Fruit fly (Drosophila melanogaster) whole organism, embryonic: Measurements from ENCODE around the gene Etl1.

Source experiments
- CG10274 ChIP-seq: fragments of 200-800 bp; sonication (Bioruptor generic); optimal IDR thresholded peaks from 3 replicates; lab custom pipeline; 2017; ENCODE audit warnings: missing biosample characterization, mild to moderate bottlenecking, missing genetic modification characterization
- CG10543 ChIP-seq: fragments of 200-800 bp; sonication (Bioruptor generic); optimal IDR thresholded peaks from 3 replicates; lab custom pipeline; 2017; ENCODE audit warnings: missing biosample characterization, mild to moderate bottlenecking, missing genetic modification characterization, moderate library complexity
- CG11504 ChIP-seq: fragments of 200-800 bp; sonication (Bioruptor generic); optimal IDR thresholded peaks from 3 replicates; lab custom pipeline; 2019; ENCODE audit warnings: missing biosample characterization, mild to moderate bottlenecking, missing genetic modification characterization, moderate library complexity
- CG11723 ChIP-seq: fragments of 200-800 bp; sonication (Bioruptor generic); optimal IDR thresholded peaks from 2 replicates; lab custom pipeline; 2017; ENCODE audit warnings: missing biosample characterization, mild to moderate bottlenecking, missing genetic modification characterization
- CG13894 ChIP-seq: fragments of 200-800 bp; sonication (Bioruptor generic); optimal IDR thresholded peaks from 3 replicates; lab custom pipeline; 2018; ENCODE audit warnings: missing biosample characterization, mild to moderate bottlenecking, missing genetic modification characterization, moderate library complexity
- CG17612 ChIP-seq: fragments of 200-800 bp; sonication (Bioruptor generic); IDR thresholded peaks from 2 replicates; pipeline ENCODE4 v1.3.6; 2022; ENCODE audit warnings: missing biosample characterization, missing genetic modification characterization
- CG17829 ChIP-seq: fragments of 200-800 bp; optimal IDR thresholded peaks from 2 replicates; lab custom pipeline; 2019; ENCODE audit warnings: missing biosample characterization, mild to moderate bottlenecking, missing genetic modification characterization, moderate library complexity
- CG1832 ChIP-seq: fragments of 200-800 bp; sonication (Bioruptor generic); optimal IDR thresholded peaks from 2 replicates; lab custom pipeline; 2017; ENCODE audit warnings: missing biosample characterization, mild to moderate bottlenecking, missing genetic modification characterization, inconsistent platforms
- CG2116 ChIP-seq: fragments of 200-800 bp; sonication (Bioruptor generic); optimal IDR thresholded peaks from 3 replicates; lab custom pipeline; 2018; ENCODE audit warnings: missing biosample characterization, mild to moderate bottlenecking, missing genetic modification characterization
- CG2120 ChIP-seq: fragments of 200-800 bp; sonication (Bioruptor generic); optimal IDR thresholded peaks from 3 replicates; lab custom pipeline; 2016; ENCODE audit warnings: missing biosample characterization, missing genetic modification characterization
- CG2199 ChIP-seq: fragments of 200-800 bp; sonication (Bioruptor generic); IDR thresholded peaks from 3 replicates; pipeline ENCODE4 v1.3.6; 2022; ENCODE audit warnings: missing biosample characterization, missing genetic modification characterization
- CG34422 ChIP-seq: fragments of 200-800 bp; sonication (Bioruptor generic); IDR thresholded peaks from 3 replicates; pipeline ENCODE4 v1.3.6; 2022; ENCODE audit warnings: missing biosample characterization, missing genetic modification characterization
- CG3838 ChIP-seq: fragments of 200-800 bp; sonication (Bioruptor generic); optimal IDR thresholded peaks from 3 replicates; lab custom pipeline; 2016; ENCODE audit warnings: missing biosample characterization, missing genetic modification characterization
- CG4854 ChIP-seq: fragments of 200-800 bp; sonication (Bioruptor generic); optimal IDR thresholded peaks from 2 replicates; lab custom pipeline; 2016; ENCODE audit warnings: missing biosample characterization, missing genetic modification characterization, inconsistent platforms
- CG7271 ChIP-seq: fragments of 200-800 bp; sonication (Bioruptor generic); optimal IDR thresholded peaks from 2 replicates; lab custom pipeline; 2018; ENCODE audit warnings: missing biosample characterization, mild to moderate bottlenecking, missing genetic modification characterization, moderate library complexity
- CG7372 ChIP-seq: fragments of 200-800 bp; sonication (Bioruptor generic); IDR thresholded peaks from 2 replicates; pipeline ENCODE4 v1.3.6; 2022; ENCODE audit warnings: missing biosample characterization, missing genetic modification characterization
- CG8290 ChIP-seq, 3 experiments: fragments of 200-800 bp; sonication (Bioruptor generic); optimal IDR thresholded peaks; 2 replicates each; lab custom pipeline; 2016 to 2019; ENCODE audit warnings: missing biosample characterization in 3 of 3, missing genetic modification characterization in 3 of 3, mild to moderate bottlenecking in 2 of 3, moderate library complexity in 1 of 3
- CG9609 ChIP-seq: fragments of 200-800 bp; sonication (Bioruptor generic); optimal IDR thresholded peaks from 3 replicates; lab custom pipeline; 2016; ENCODE audit warnings: missing biosample characterization, missing genetic modification characterization
- Deaf1 ChIP-seq: fragments of 200-800 bp; optimal IDR thresholded peaks from 3 replicates; lab custom pipeline; 2019; ENCODE audit warnings: missing biosample characterization, mild to moderate bottlenecking, missing genetic modification characterization, moderate library complexity
- Fer2 ChIP-seq: fragments of 200-800 bp; sonication (Bioruptor generic); optimal IDR thresholded peaks from 2 replicates; lab custom pipeline; 2018; ENCODE audit warnings: missing biosample characterization, mild to moderate bottlenecking, missing genetic modification characterization, moderate library complexity
- H15 ChIP-seq: fragments of 200-800 bp; sonication (Bioruptor generic); IDR thresholded peaks from 3 replicates; pipeline ENCODE4 v1.3.6; 2022; ENCODE audit warnings: missing biosample characterization, missing genetic modification characterization
- Hr39 ChIP-seq: fragments of >200 bp; optimal IDR thresholded peaks from 2 replicates; lab custom pipeline; 2017
- MBD-R2 ChIP-seq: fragments of 200-800 bp; sonication (Bioruptor generic); IDR thresholded peaks from 2 replicates; pipeline ENCODE4 v1.3.6; 2022; ENCODE audit warnings: missing biosample characterization, missing genetic modification characterization
- Med ChIP-seq: fragments of 200-800 bp; sonication (Bioruptor generic); peaks from one replicate; lab custom pipeline; 2016; ENCODE audit warnings: missing biosample characterization, missing genetic modification characterization, mild to moderate bottlenecking, inconsistent platforms, moderate library complexity
- Sox102F ChIP-seq: fragments of 200-800 bp; sonication (Bioruptor generic); optimal IDR thresholded peaks from 2 replicates; lab custom pipeline; 2018; ENCODE audit warnings: missing biosample characterization, mild to moderate bottlenecking, missing genetic modification characterization, moderate library complexity
- Trl ChIP-seq, 3 experiments: fragments of >200 bp in 2 of 3; fragments of 200-800 bp in 1 of 3; sonication (Bioruptor generic) in 1 of 3; optimal IDR thresholded peaks; 2 replicates in 1 of 3; 3 replicates in 2 of 3; lab custom pipeline; 2016 to 2017; ENCODE audit warnings: missing biosample characterization in 1 of 3, missing genetic modification characterization in 1 of 3
- ap ChIP-seq: fragments of 200-800 bp; sonication (Bioruptor generic); IDR thresholded peaks from 2 replicates; pipeline ENCODE4 v1.3.6; 2022; ENCODE audit warnings: missing biosample characterization, missing genetic modification characterization
- ash1 ChIP-seq: fragments of 200-800 bp; sonication (Bioruptor generic); optimal IDR thresholded peaks from 2 replicates; lab custom pipeline; 2018; ENCODE audit warnings: missing biosample characterization, mild to moderate bottlenecking, missing genetic modification characterization
- chinmo ChIP-seq: fragments of 200-800 bp; sonication (Bioruptor generic); IDR thresholded peaks from 4 replicates; pipeline ENCODE4 v1.3.6; 2022; ENCODE audit warnings: missing biosample characterization, missing genetic modification characterization; ENCODE audit not compliant: partially characterized antibody
- chm ChIP-seq: fragments of 200-800 bp; sonication (Bioruptor generic); IDR thresholded peaks from 2 replicates; pipeline ENCODE4 v1.3.6; 2022; ENCODE audit warnings: missing biosample characterization, missing genetic modification characterization
- en ChIP-seq: fragments of 200-800 bp; sonication (Bioruptor generic); optimal IDR thresholded peaks from 2 replicates; lab custom pipeline; 2016; ENCODE audit warnings: missing biosample characterization, missing genetic modification characterization
- esg ChIP-seq: fragments of 200-800 bp; sonication (Bioruptor generic); conservative IDR thresholded peaks from 2 replicates; pipeline ENCODE4 v1.3.6; 2022; ENCODE audit warnings: missing biosample characterization, missing genetic modification characterization
- grn ChIP-seq: fragments of 200-800 bp; sonication (Bioruptor generic); optimal IDR thresholded peaks from 3 replicates; lab custom pipeline; 2017; ENCODE audit warnings: missing biosample characterization, missing genetic modification characterization
- h ChIP-seq: fragments of >200 bp; optimal IDR thresholded peaks from 2 replicates; lab custom pipeline; 2017
- kah ChIP-seq: fragments of 200-800 bp; sonication (Bioruptor generic); optimal IDR thresholded peaks from 2 replicates; lab custom pipeline; 2018; ENCODE audit warnings: missing biosample characterization, mild to moderate bottlenecking, missing genetic modification characterization
- mirr ChIP-seq: fragments of 200-800 bp; sonication (Bioruptor generic); optimal IDR thresholded peaks from 3 replicates; lab custom pipeline; 2018; ENCODE audit warnings: missing biosample characterization, mild to moderate bottlenecking, missing genetic modification characterization
- nau ChIP-seq: fragments of 200-800 bp; sonication (Bioruptor generic); optimal IDR thresholded peaks from 3 replicates; lab custom pipeline; 2017; ENCODE audit warnings: missing biosample characterization, mild to moderate bottlenecking, missing genetic modification characterization, missing genetic modification reagents
- nom ChIP-seq: fragments of 200-800 bp; sonication (Bioruptor generic); optimal IDR thresholded peaks from 2 replicates; lab custom pipeline; 2017; ENCODE audit warnings: missing biosample characterization, missing genetic modification characterization, mild to moderate bottlenecking, moderate library complexity, missing genetic modification reagents
- oc ChIP-seq: fragments of 200-800 bp; sonication (Bioruptor generic); optimal IDR thresholded peaks from 2 replicates; lab custom pipeline; 2018; ENCODE audit warnings: missing biosample characterization, mild to moderate bottlenecking, missing genetic modification characterization, moderate library complexity
- psq ChIP-seq: fragments of 200-800 bp; sonication (Bioruptor generic); optimal IDR thresholded peaks from 2 replicates; lab custom pipeline; 2017; ENCODE audit warnings: missing biosample characterization, missing genetic modification characterization
- row ChIP-seq: fragments of 200-800 bp; sonication (Bioruptor generic); IDR thresholded peaks from 3 replicates; pipeline ENCODE4 v1.3.6; 2022; ENCODE audit warnings: missing biosample characterization, missing genetic modification characterization
- sd ChIP-seq: fragments of 200-800 bp; sonication (Bioruptor generic); optimal IDR thresholded peaks from 3 replicates; lab custom pipeline; 2018; ENCODE audit warnings: missing biosample characterization, mild to moderate bottlenecking, missing genetic modification characterization, moderate library complexity
- slp2 ChIP-seq: fragments of 200-800 bp; sonication (Bioruptor generic); optimal IDR thresholded peaks from 2 replicates; lab custom pipeline; 2016; ENCODE audit warnings: missing biosample characterization, missing genetic modification characterization
- tna ChIP-seq: fragments of 200-800 bp; sonication (Bioruptor generic); IDR thresholded peaks from 2 replicates; pipeline ENCODE4 v1.3.6; 2022; ENCODE audit warnings: missing biosample characterization, missing genetic modification characterization; ENCODE audit not compliant: partially characterized antibody
- wek ChIP-seq: fragments of 200-800 bp; sonication (Bioruptor generic); optimal IDR thresholded peaks from 3 replicates; lab custom pipeline; 2018; ENCODE audit warnings: missing biosample characterization, mild to moderate bottlenecking, missing genetic modification characterization, moderate library complexity
- z ChIP-seq: fragments of 200-800 bp; sonication (Bioruptor generic); IDR thresholded peaks from 3 replicates; pipeline ENCODE4 v1.3.6; 2022; ENCODE audit warnings: missing biosample characterization, missing genetic modification characterization

The Etl1 gene

DNA sequence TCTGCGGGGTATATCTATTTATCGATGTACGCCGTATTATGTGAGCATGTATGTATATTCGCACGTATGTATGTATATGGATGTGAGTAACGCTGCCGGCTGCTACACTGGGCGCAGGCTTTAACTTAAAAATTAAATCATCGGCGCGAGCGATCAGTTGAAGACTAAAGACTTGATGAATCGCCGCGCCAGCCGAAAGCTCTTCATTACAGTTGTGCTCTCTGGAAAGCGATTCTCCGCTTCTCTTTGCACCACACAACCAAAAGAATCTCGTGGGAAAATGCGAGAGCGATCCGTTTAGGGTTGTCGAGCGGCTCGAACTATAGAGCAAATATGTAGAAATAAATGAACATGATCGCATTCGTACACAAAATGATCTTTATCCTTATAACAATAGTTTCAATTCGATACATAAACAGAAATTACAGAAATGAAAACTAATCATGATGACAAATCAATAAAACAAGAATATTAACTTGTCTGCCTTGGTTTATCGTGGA is 3.9 kb downstream of the Etl1 start, which contains the start of gene CG13124 (continued):
- TF ChIP-seq slp2 (no peak), tna (GFP tag; lab: Robert Waterston, UW) (0 out of 2 replicates have a peak, but pooled peaks have one; percentile 8), CG10274 (no peak), CG17612 (GFP tag; lab: Robert Waterston, UW) (no peak), CG11504 (tag; lab: Kevin White, UChicago) (peak; percentile 5), CG2120 (GFP tag; lab: Kevin White, UChicago) (peak; percentile 46)

DNA sequence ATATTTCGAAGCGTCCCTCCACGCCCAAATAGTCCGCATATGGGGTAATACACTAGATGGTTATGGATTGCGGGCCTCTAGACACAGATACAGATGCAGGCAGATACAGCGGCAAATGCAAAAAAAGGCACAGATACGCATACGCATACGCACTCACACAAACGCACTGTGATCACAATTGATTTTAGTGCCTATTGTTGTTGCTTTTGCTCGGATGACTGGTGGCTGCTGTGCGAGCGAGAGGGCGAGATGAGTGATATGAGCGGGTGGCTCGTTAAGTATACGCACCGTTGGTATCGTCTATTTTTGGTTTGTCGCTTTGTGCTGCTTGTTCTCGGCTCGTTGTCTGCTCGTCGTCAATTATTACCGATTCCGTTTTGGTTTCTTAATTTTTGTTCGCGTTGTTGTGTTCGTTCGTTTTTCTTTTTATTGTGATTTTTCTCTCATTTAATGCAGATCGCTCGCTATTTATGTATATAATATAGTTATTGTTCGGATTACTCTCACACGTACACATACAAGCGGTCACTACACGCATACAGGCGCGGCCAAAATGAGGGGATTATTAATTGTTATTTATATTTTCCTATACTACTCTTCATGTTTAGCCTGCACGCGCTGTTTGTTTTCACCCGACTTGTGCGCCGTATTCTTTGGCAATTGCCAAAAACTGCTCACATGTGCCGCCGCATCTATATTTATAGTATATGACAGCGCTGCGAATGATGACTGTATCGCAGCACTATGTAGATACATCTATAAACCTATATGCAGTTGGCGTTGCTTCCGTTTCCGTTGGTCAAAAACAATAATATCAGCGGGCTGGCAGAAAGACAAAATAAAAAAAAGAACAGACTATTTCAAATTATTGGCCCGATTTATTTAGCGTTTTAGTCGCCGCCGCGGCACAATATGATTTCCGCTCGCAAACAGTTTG is 4.8 kb downstream of the Etl1 start:
- TF ChIP-seq CG13894 (peak; percentile 0), CG8290 (GFP tag; optimal IDR thresholded peaks at IDR 0.05; lab: Kevin White, UChicago) (no peak), CG8290 (tag; optimal IDR thresholded peaks at IDR 0.05; lab: Kevin White, UChicago) (peak in 1 of 2 experiments; percentile 56), kah (peak; percentile 78), CG10543 (GFP tag; lab: Kevin White, UChicago) (no peak), wek (no peak), CG7271 (no peak), mirr (GFP tag; lab: Kevin White, UChicago) (peak; percentile 42), CG7372 (GFP tag; lab: Robert Waterston, UW) (peak; percentile 96), en (GFP tag; lab: Kevin White, UChicago) (no peak), Hr39 (lab: Kevin White, UChicago) (no peak), Fer2 (tag; lab: Kevin White, UChicago) (no peak), CG2116 (GFP tag; lab: Kevin White, UChicago) (peak; percentile 6), Sox102F (GFP tag; lab: Kevin White, UChicago) (peak; percentile 58), grn (GFP tag; lab: Kevin White, UChicago) (peak; percentile 14), CG9609 (GFP tag; lab: Kevin White, UChicago) (no peak), CG34422 (GFP tag; lab: Robert Waterston, UW) (no peak; the same call in 2 of the 3 replicates), chinmo (GFP tag; lab: Robert Waterston, UW) (peak; percentile 96), h (lab: Kevin White, UChicago) (no peak), row (GFP tag; lab: Robert Waterston, UW) (peak; percentile 26; the same call in 1 of the 3 replicates), z (peak; percentile 54; the same call in 1 of the 3 replicates), oc (tag; lab: Kevin White, UChicago) (peak; percentile 37), CG4854 (GFP tag; lab: Kevin White, UChicago) (no peak), nom (peak; percentile 56), CG2199 (peak; percentile 67; the same call in 1 of the 3 replicates), nau (GFP tag; lab: Kevin White, UChicago) (peak; percentile 30), esg (GFP tag; lab: Robert Waterston, UW) (no peak), psq (peak; percentile 81), ap (no peak), CG1832 (peak; percentile 46), chm (0 out of 2 replicates have a peak, but pooled peaks have one; percentile 45), CG17829 (no peak), ash1 (no peak), CG3838 (no peak), H15 (GFP tag; lab: Robert Waterston, UW) (no peak), Deaf1 (tag; lab: Kevin White, UChicago) (peak; percentile 52), CG11723 (GFP tag; lab: Kevin White, UChicago) (no peak), Trl (optimal IDR thresholded peaks at IDR 0.05; lab: Kevin White, UChicago) (peak in 1 of 2 experiments; percentile 9), Trl (GFP tag; optimal IDR thresholded peaks at IDR 0.05; lab: Kevin White, UChicago) (no peak), sd (tag; lab: Kevin White, UChicago) (peak; percentile 40), MBD-R2 (GFP tag; lab: Robert Waterston, UW) (peak; percentile 20; the same call in 1 of the 2 replicates), Med (peak; percentile 86)
